Worm (Caenorhabditis elegans) whole organism, L1 larva: Measurements from ENCODE around the gene dhs-5.

Experiments used
- Y116A8C.19 ChIP-seq: sonication (generic microtip); optimal IDR thresholded peaks from 2 replicates; lab custom pipeline; 2016; ENCODE audit warnings: missing compliant biosample characterization, missing genetic modification characterization, borderline replicate concordance
- egl-27 ChIP-seq, 2 experiments: fragments of 150-350 bp in 1 of 2; sonication (generic microtip); optimal IDR thresholded peaks; 3 replicates each; lab custom pipeline; 2017 to 2018; ENCODE audit warnings: missing biosample characterization in 2 of 2, missing genetic modification characterization in 2 of 2, missing genetic modification reagents in 2 of 2
- elt-3 ChIP-seq, 6 experiments: fragments of 150-350 bp in 1 of 6; sonication (generic microtip); optimal IDR thresholded peaks; 2 replicates each; lab custom pipeline; 2017 to 2018; ENCODE audit warnings: missing biosample characterization in 6 of 6, missing genetic modification characterization in 6 of 6, inconsistent platforms in 1 of 6
- hlh-17 ChIP-seq: fragments of 200-800 bp; sonication (Bioruptor generic); optimal IDR thresholded peaks from 2 replicates; lab custom pipeline; 2018; ENCODE audit warnings: missing genetic modification characterization, mild to moderate bottlenecking, missing compliant biosample characterization, moderate library complexity, borderline replicate concordance
- lin-14 ChIP-seq: fragments of 200-800 bp; sonication (Bioruptor generic); optimal IDR thresholded peaks from 2 replicates; lab custom pipeline; 2018; ENCODE audit warnings: mild to moderate bottlenecking, missing genetic modification characterization, moderate library complexity, missing compliant biosample characterization
- lin-35 ChIP-seq, 2 experiments: fragments of 150-350 bp; optimal IDR thresholded peaks; 2 replicates each; lab custom pipeline; 2014; ENCODE audit warnings: missing biosample characterization in 2 of 2, missing genetic modification characterization in 2 of 2, missing genetic modification reagents in 2 of 2
- nhr-90 ChIP-seq: sonication (generic microtip); optimal IDR thresholded peaks from 2 replicates; lab custom pipeline; 2016; ENCODE audit warnings: mild to moderate bottlenecking, missing genetic modification characterization, missing compliant biosample characterization; ENCODE audit not compliant: poor library complexity
- pqm-1 ChIP-seq: sonication (generic microtip); optimal IDR thresholded peaks from 3 replicates; lab custom pipeline; 2017; ENCODE audit warnings: missing biosample characterization, missing genetic modification characterization
- unc-130 ChIP-seq: fragments of 150-350 bp; optimal IDR thresholded peaks from 2 replicates; lab custom pipeline; 2017; ENCODE audit warnings: missing biosample characterization, missing genetic modification characterization, inconsistent platforms
- vab-15 ChIP-seq: sonication (generic microtip); optimal IDR thresholded peaks from 2 replicates; lab custom pipeline; 2017; ENCODE audit warnings: missing genotype, mild to moderate bottlenecking, missing genetic modification characterization, missing compliant biosample characterization

DNA sequence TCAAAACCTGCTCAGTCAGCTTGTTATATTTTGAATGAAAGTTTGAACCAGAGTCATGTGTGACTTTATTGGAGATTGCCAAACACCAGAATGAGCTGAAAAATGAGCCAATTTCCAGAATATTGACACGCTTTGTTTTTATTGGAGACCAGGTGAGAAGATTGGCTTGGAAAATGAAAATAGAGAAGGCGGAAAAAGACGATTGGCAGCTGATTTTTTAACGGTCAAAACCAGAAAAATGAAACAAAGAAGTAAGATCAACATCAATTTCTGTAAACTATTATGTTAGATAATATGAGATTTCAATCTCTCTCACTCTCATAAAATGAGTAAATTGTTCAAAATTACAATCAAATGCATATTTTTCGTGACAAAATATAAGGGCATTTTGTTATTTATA lies 20.6 kb upstream of the dhs-5 start, which contains the start of gene srx-114:
- TF ChIP-seq egl-27 (tag; optimal IDR thresholded peaks at IDR 0.05; lab: Kevin White, UChicago) (no peak), elt-3 (tag; optimal IDR thresholded peaks at IDR 0.05; lab: Kevin White, UChicago) (no peak), hlh-17 (no peak), pqm-1 (tag; lab: Kevin White, UChicago) (no peak), lin-14 (GFP tag; lab: Kevin White, UChicago) (no peak), lin-35 (GFP tag; optimal IDR thresholded peaks at IDR 0.05; lab: Kevin White, UChicago) (no peak), unc-130 (tag; lab: Kevin White, UChicago) (no peak), Y116A8C.19 (tag; lab: Kevin White, UChicago) (no peak), nhr-90 (no peak), vab-15 (no peak)
